Fruit fly (Drosophila melanogaster) S2 (cell line): ENCODE measurements around the gene Rab11.

ENCODE experiments used
- CG8478 ChIP-seq: fragments of >200 bp; optimal IDR thresholded peaks from 2 replicates; lab custom pipeline; 2018
- CTCF ChIP-seq, 2 experiments: fragments of >200 bp; optimal IDR thresholded peaks; 2 replicates each; lab custom pipeline; 2018

DNA sequence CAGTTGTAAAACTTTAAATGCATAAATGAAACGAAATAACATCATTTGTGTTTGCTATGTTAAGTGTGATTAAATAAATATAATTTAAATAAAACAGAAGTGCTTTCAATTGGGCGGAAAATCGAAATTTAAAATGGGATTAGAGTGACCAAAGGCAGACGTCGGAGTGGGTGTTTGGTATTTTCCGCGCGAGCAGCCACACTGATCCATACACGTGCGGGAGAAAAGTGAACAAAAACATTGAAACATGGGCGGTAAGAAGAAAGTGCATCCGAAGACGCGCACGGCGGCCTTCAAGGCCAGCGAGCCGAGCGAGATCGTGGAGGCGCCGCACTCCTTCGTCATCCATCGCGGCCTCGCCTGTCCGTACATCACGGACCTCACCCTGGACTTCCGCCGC lies 4.8 kb downstream of the Rab11 start, which contains the start of gene ppan:
- no peak for TF ChIP-seq CG8478
- no peak for TF ChIP-seq CTCF (optimal IDR thresholded peaks at IDR 0.05; lab: Kevin White, UChicago)
